Worm (Caenorhabditis elegans): Measurements from ENCODE around the gene ccch-1.

ce11 chrV:11517789-11518188 is 9.8 kb upstream of the ccch-1 start, which contains the start of gene C55A6.4:
- no peak for TF ChIP-seq him-1 (tag; optimal IDR thresholded peaks at IDR 0.05)
- TF ChIP-seq W03F9.2 (tag; optimal IDR thresholded peaks at IDR 0.05) = no peak
